Fruit fly (Drosophila melanogaster) whole organism, embryonic: ENCODE results near the gene mRpL48.

ENCODE experiments used
- Aef1 ChIP-seq: fragments of 200-800 bp; sonication (Bioruptor generic); IDR thresholded peaks from 3 replicates; pipeline ENCODE4 v1.3.6; 2022; ENCODE audit warnings: missing biosample characterization, missing genetic modification characterization
- CG10274 ChIP-seq: fragments of 200-800 bp; sonication (Bioruptor generic); optimal IDR thresholded peaks from 3 replicates; lab custom pipeline; 2017; ENCODE audit warnings: missing biosample characterization, mild to moderate bottlenecking, missing genetic modification characterization
- CG10979 ChIP-seq: fragments of 200-800 bp; sonication (Bioruptor generic); optimal IDR thresholded peaks from 2 replicates; lab custom pipeline; 2018; ENCODE audit warnings: missing biosample characterization, mild to moderate bottlenecking, missing genetic modification characterization, moderate library complexity
- CG11723 ChIP-seq: fragments of 200-800 bp; sonication (Bioruptor generic); optimal IDR thresholded peaks from 2 replicates; lab custom pipeline; 2017; ENCODE audit warnings: missing biosample characterization, mild to moderate bottlenecking, missing genetic modification characterization
- CG12299 ChIP-seq: fragments of 200-800 bp; sonication (Bioruptor generic); optimal IDR thresholded peaks from 2 replicates; lab custom pipeline; 2018; ENCODE audit warnings: missing biosample characterization, mild to moderate bottlenecking, missing genetic modification characterization
- CG16815 ChIP-seq: fragments of 200-800 bp; sonication (Bioruptor generic); optimal IDR thresholded peaks from 3 replicates; lab custom pipeline; 2017; ENCODE audit warnings: missing biosample characterization, mild to moderate bottlenecking, missing genetic modification characterization
- CG17186 ChIP-seq: fragments of 200-800 bp; sonication (Bioruptor generic); optimal IDR thresholded peaks from 3 replicates; lab custom pipeline; 2017; ENCODE audit warnings: missing biosample characterization, missing genetic modification reagents, missing genetic modification characterization
- CG1792 ChIP-seq: fragments of 200-800 bp; sonication (Bioruptor generic); optimal IDR thresholded peaks from 2 replicates; lab custom pipeline; 2016; ENCODE audit warnings: missing biosample characterization, missing genetic modification characterization
- CG18619 ChIP-seq: fragments of 200-800 bp; sonication (Bioruptor generic); optimal IDR thresholded peaks from 3 replicates; lab custom pipeline; 2017; ENCODE audit warnings: missing biosample characterization, mild to moderate bottlenecking, missing genetic modification characterization
- CG2116 ChIP-seq: fragments of 200-800 bp; sonication (Bioruptor generic); optimal IDR thresholded peaks from 3 replicates; lab custom pipeline; 2018; ENCODE audit warnings: missing biosample characterization, mild to moderate bottlenecking, missing genetic modification characterization
- CG31224 ChIP-seq: fragments of 200-800 bp; sonication (Bioruptor generic); IDR thresholded peaks from 2 replicates; pipeline ENCODE4 v1.3.6; 2022; ENCODE audit warnings: missing biosample characterization, missing genetic modification characterization
- CG3726 ChIP-seq: fragments of 200-800 bp; sonication (Bioruptor generic); IDR thresholded peaks from 3 replicates; pipeline ENCODE4, ENCODE4 v1.3.6; 2022; ENCODE audit warnings: missing biosample characterization, missing genetic modification characterization
- CG5953 ChIP-seq: fragments of 200-800 bp; sonication (Bioruptor generic); IDR thresholded peaks from 2 replicates; pipeline ENCODE4 v1.3.6; 2022; ENCODE audit warnings: missing biosample characterization, missing genetic modification characterization
- CG6175 ChIP-seq: fragments of 200-800 bp; sonication (Bioruptor generic); IDR thresholded peaks from 3 replicates; pipeline ENCODE4 v1.3.6; 2022; ENCODE audit warnings: missing biosample characterization, missing genetic modification characterization
- CG6654 ChIP-seq: fragments of 200-800 bp; sonication (Bioruptor generic); optimal IDR thresholded peaks from 2 replicates; lab custom pipeline; 2017; ENCODE audit warnings: missing biosample characterization, mild to moderate bottlenecking, missing genetic modification characterization
- CG6791 ChIP-seq: fragments of 200-800 bp; sonication (Bioruptor generic); IDR thresholded peaks from 3 replicates; pipeline ENCODE4 v1.3.6; 2022; ENCODE audit warnings: missing biosample characterization, missing genetic modification characterization; ENCODE audit not compliant: partially characterized antibody
- CG6854 ChIP-seq: fragments of 200-800 bp; sonication (Bioruptor generic); optimal IDR thresholded peaks from 3 replicates; lab custom pipeline; 2017; ENCODE audit warnings: missing biosample characterization, mild to moderate bottlenecking, missing genetic modification characterization
- CG8924 ChIP-seq: fragments of 200-800 bp; optimal IDR thresholded peaks from 3 replicates; lab custom pipeline; 2019; ENCODE audit warnings: missing biosample characterization, mild to moderate bottlenecking, missing genetic modification characterization, moderate library complexity
- Deaf1 ChIP-seq: fragments of 200-800 bp; optimal IDR thresholded peaks from 3 replicates; lab custom pipeline; 2019; ENCODE audit warnings: missing biosample characterization, mild to moderate bottlenecking, missing genetic modification characterization, moderate library complexity
- Dll ChIP-seq: fragments of 200-800 bp; sonication (Bioruptor generic); IDR thresholded peaks from 4 replicates; pipeline ENCODE4 v1.3.6; 2022; ENCODE audit warnings: missing biosample characterization, missing genetic modification characterization; ENCODE audit not compliant: partially characterized antibody
- Eip74EF ChIP-seq, 2 experiments: fragments of 200-800 bp in 1 of 2; fragments of >200 bp in 1 of 2; sonication (Bioruptor generic) in 1 of 2; optimal IDR thresholded peaks; 2 replicates each; lab custom pipeline; 2017 to 2019; ENCODE audit warnings: missing biosample characterization in 2 of 2, missing genetic modification characterization in 2 of 2, mild to moderate bottlenecking in 1 of 2, moderate library complexity in 1 of 2
- Fer3 ChIP-seq: fragments of 200-800 bp; sonication (Bioruptor generic); optimal IDR thresholded peaks from 2 replicates; lab custom pipeline; 2018; ENCODE audit warnings: missing biosample characterization, mild to moderate bottlenecking, missing genetic modification characterization, moderate library complexity
- Optix ChIP-seq: fragments of 200-800 bp; sonication (Bioruptor generic); IDR thresholded peaks from 3 replicates; pipeline ENCODE4 v1.3.6; 2022; ENCODE audit warnings: missing biosample characterization, missing genetic modification characterization
- PHDP ChIP-seq: fragments of 200-800 bp; sonication (Bioruptor generic); optimal IDR thresholded peaks from 3 replicates; lab custom pipeline; 2018; ENCODE audit warnings: missing biosample characterization, mild to moderate bottlenecking, missing genetic modification characterization, moderate library complexity
- Scr ChIP-seq: fragments of 200-800 bp; sonication (Bioruptor generic); IDR thresholded peaks from 2 replicates; pipeline ENCODE4 v1.3.6; 2022; ENCODE audit warnings: missing biosample characterization, missing genetic modification characterization; ENCODE audit not compliant: partially characterized antibody
- Sox100B ChIP-seq: fragments of 200-800 bp; sonication (Bioruptor generic); optimal IDR thresholded peaks from 3 replicates; lab custom pipeline; 2018; ENCODE audit warnings: missing biosample characterization, mild to moderate bottlenecking, missing genetic modification characterization
- Sox102F ChIP-seq: fragments of 200-800 bp; sonication (Bioruptor generic); optimal IDR thresholded peaks from 2 replicates; lab custom pipeline; 2018; ENCODE audit warnings: missing biosample characterization, mild to moderate bottlenecking, missing genetic modification characterization, moderate library complexity
- bbx ChIP-seq: fragments of 200-800 bp; sonication (Bioruptor generic); IDR thresholded peaks from 2 replicates; pipeline ENCODE4 v1.3.6; 2022; ENCODE audit warnings: missing biosample characterization, missing genetic modification characterization; ENCODE audit not compliant: partially characterized antibody
- bigmax ChIP-seq: fragments of 200-800 bp; sonication (Bioruptor generic); optimal IDR thresholded peaks from 2 replicates; lab custom pipeline; 2018; ENCODE audit warnings: missing biosample characterization, mild to moderate bottlenecking, missing genetic modification characterization
- bowl ChIP-seq: fragments of 200-800 bp; sonication (Bioruptor generic); IDR thresholded peaks from 2 replicates; pipeline ENCODE4 v1.3.6; 2022; ENCODE audit warnings: missing biosample characterization, missing genetic modification characterization
- cas ChIP-seq: fragments of 200-800 bp; sonication (Bioruptor generic); IDR thresholded peaks from 2 replicates; pipeline ENCODE4 v1.3.6; 2022; ENCODE audit warnings: missing biosample characterization, missing genetic modification characterization
- chm ChIP-seq: fragments of 200-800 bp; sonication (Bioruptor generic); IDR thresholded peaks from 2 replicates; pipeline ENCODE4 v1.3.6; 2022; ENCODE audit warnings: missing biosample characterization, missing genetic modification characterization
- ems ChIP-seq: fragments of 200-800 bp; sonication (Bioruptor generic); optimal IDR thresholded peaks from 3 replicates; lab custom pipeline; 2016; ENCODE audit warnings: missing biosample characterization, missing genetic modification characterization
- gem ChIP-seq: fragments of 200-800 bp; sonication (Bioruptor generic); optimal IDR thresholded peaks from 2 replicates; lab custom pipeline; 2019; ENCODE audit warnings: missing biosample characterization, mild to moderate bottlenecking, missing genetic modification characterization, moderate library complexity
- her ChIP-seq: fragments of 200-800 bp; sonication (Bioruptor generic); optimal IDR thresholded peaks from 2 replicates; lab custom pipeline; 2016; ENCODE audit warnings: missing biosample characterization, missing genetic modification characterization
- insv ChIP-seq, 2 experiments: fragments of 200-800 bp; sonication (Bioruptor generic); optimal IDR thresholded peaks; 3 replicates each; lab custom pipeline; 2016 to 2018; ENCODE audit warnings: missing biosample characterization in 2 of 2, missing genetic modification characterization in 2 of 2
- ken ChIP-seq: fragments of 200-800 bp; sonication (Bioruptor generic); IDR thresholded peaks from 3 replicates; pipeline ENCODE4 v1.3.6; 2022; ENCODE audit warnings: missing biosample characterization, missing genetic modification characterization
- lbe ChIP-seq: fragments of 200-800 bp; sonication (Bioruptor generic); optimal IDR thresholded peaks from 2 replicates; lab custom pipeline; 2016; ENCODE audit warnings: missing biosample characterization, mild to moderate bottlenecking, missing genetic modification characterization
- lilli ChIP-seq: fragments of 200-800 bp; sonication (Bioruptor generic); optimal IDR thresholded peaks from 3 replicates; lab custom pipeline; 2016; ENCODE audit warnings: missing biosample characterization, missing genetic modification characterization
- lov ChIP-seq, 2 experiments: fragments of 200-800 bp in 1 of 2; fragments of >200 bp in 1 of 2; sonication (Bioruptor generic) in 1 of 2; IDR thresholded peaks in 1 of 2; optimal IDR thresholded peaks in 1 of 2; 2 replicates in 1 of 2; 3 replicates in 1 of 2; pipeline versions ENCODE4 v1.3.6 to Lab custom; 2017 to 2022; ENCODE audit warnings: missing biosample characterization in 1 of 2, missing genetic modification characterization in 1 of 2
- nom ChIP-seq: fragments of 200-800 bp; sonication (Bioruptor generic); optimal IDR thresholded peaks from 2 replicates; lab custom pipeline; 2017; ENCODE audit warnings: missing biosample characterization, missing genetic modification characterization, mild to moderate bottlenecking, moderate library complexity, missing genetic modification reagents
- onecut ChIP-seq: fragments of 200-800 bp; sonication (Bioruptor generic); IDR thresholded peaks from 2 replicates; pipeline ENCODE4 v1.3.6; 2022; ENCODE audit warnings: missing biosample characterization, missing genetic modification characterization
- org-1 ChIP-seq: fragments of 200-800 bp; sonication (Bioruptor generic); optimal IDR thresholded peaks from 2 replicates; lab custom pipeline; 2017; ENCODE audit warnings: missing biosample characterization, missing genetic modification characterization
- pros ChIP-seq: fragments of 200-800 bp; sonication (Bioruptor generic); optimal IDR thresholded peaks from 3 replicates; lab custom pipeline; 2019; ENCODE audit warnings: missing biosample characterization, mild to moderate bottlenecking, missing genetic modification characterization, moderate library complexity
- salm ChIP-seq: fragments of 200-800 bp; sonication (Bioruptor generic); optimal IDR thresholded peaks from 2 replicates; lab custom pipeline; 2018; ENCODE audit warnings: missing biosample characterization, mild to moderate bottlenecking, missing genetic modification characterization
- schlank ChIP-seq: fragments of 200-800 bp; sonication (Bioruptor generic); optimal IDR thresholded peaks from 2 replicates; lab custom pipeline; 2018; ENCODE audit warnings: missing biosample characterization, mild to moderate bottlenecking, missing genetic modification characterization
- sens-2 ChIP-seq: fragments of 200-800 bp; sonication (Bioruptor generic); IDR thresholded peaks from 2 replicates; pipeline ENCODE4 v1.3.6; 2022; ENCODE audit warnings: missing biosample characterization, missing genetic modification characterization
- sna ChIP-seq: fragments of 200-800 bp; sonication (Bioruptor generic); IDR thresholded peaks from 2 replicates; pipeline ENCODE4 v1.3.6; 2022; ENCODE audit warnings: missing biosample characterization, missing genetic modification characterization; ENCODE audit not compliant: partially characterized antibody
- sug ChIP-seq: fragments of 200-800 bp; optimal IDR thresholded peaks from 2 replicates; lab custom pipeline; 2019; ENCODE audit warnings: missing biosample characterization, mild to moderate bottlenecking, missing genetic modification characterization, moderate library complexity
- trem ChIP-seq: fragments of 200-800 bp; optimal IDR thresholded peaks from 3 replicates; lab custom pipeline; 2019; ENCODE audit warnings: missing biosample characterization, mild to moderate bottlenecking, missing genetic modification characterization, moderate library complexity
- tup ChIP-seq: fragments of 200-800 bp; sonication (Bioruptor generic); optimal IDR thresholded peaks from 2 replicates; lab custom pipeline; 2016; ENCODE audit warnings: missing biosample characterization, mild to moderate bottlenecking, missing genetic modification characterization, moderate library complexity

Gene mRpL48

DNA sequence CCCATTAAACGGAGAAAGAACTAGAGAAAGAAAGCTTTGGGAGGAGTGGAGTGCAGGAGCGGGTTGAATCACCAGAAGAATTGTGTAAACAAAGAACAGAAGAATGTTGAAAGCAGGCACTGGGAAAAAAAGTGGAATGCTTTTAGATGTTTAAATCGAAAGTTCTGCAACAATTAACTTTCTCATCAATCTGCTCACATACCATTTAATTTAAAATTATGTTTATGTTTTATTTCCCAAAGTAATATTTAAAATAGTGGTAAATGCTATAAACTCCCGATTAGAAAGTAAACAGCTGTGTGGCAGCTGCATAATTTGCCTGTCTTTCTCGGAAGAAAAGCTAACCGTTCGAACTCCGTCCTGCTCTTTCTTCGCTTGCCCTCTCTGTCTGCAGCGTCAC lies 27.8 kb downstream of the mRpL48 start (continued):
- TF ChIP-seq nom (GFP tag; lab: Kevin White, UChicago) (no peak), Deaf1 (tag; lab: Kevin White, UChicago) (no peak), sug (tag; lab: Kevin White, UChicago) (no peak), pros (GFP tag; lab: Kevin White, UChicago) (no peak), onecut (GFP tag; lab: Robert Waterston, UW) (no peak), Optix (GFP tag; lab: Robert Waterston, UW) (no peak), gem (tag; lab: Kevin White, UChicago) (peak; percentile 54), CG3726 (GFP tag; lab: Robert Waterston, UW) (no peak), CG11723 (GFP tag; lab: Kevin White, UChicago) (no peak), Sox100B (no peak), sens-2 (no peak), bigmax (GFP tag; lab: Kevin White, UChicago) (no peak), insv (GFP tag; optimal IDR thresholded peaks at IDR 0.05; lab: Kevin White, UChicago) (no peak), PHDP (tag; lab: Kevin White, UChicago) (peak; percentile 14), ken (GFP tag; lab: Robert Waterston, UW) (no peak), CG16815 (GFP tag; lab: Kevin White, UChicago) (no peak), lilli (GFP tag; lab: Kevin White, UChicago) (no peak), her (GFP tag; lab: Kevin White, UChicago) (no peak), CG6175 (GFP tag; lab: Robert Waterston, UW) (no peak), CG6791 (GFP tag; lab: Robert Waterston, UW) (no peak), schlank (tag; lab: Kevin White, UChicago) (no peak), lov (optimal IDR thresholded peaks at IDR 0.05; lab: Kevin White, UChicago) (no peak), lov (GFP tag; IDR thresholded peaks at IDR 0.05; lab: Robert Waterston, UW) (no peak), CG31224 (GFP tag; lab: Robert Waterston, UW) (no peak), CG12299 (tag; lab: Kevin White, UChicago) (no peak), CG17186 (GFP tag; lab: Kevin White, UChicago) (no peak), Dll (GFP tag; lab: Robert Waterston, UW) (no peak), bowl (GFP tag; lab: Robert Waterston, UW) (no peak), salm (tag; lab: Kevin White, UChicago) (no peak), CG18619 (GFP tag; lab: Kevin White, UChicago) (no peak), Sox102F (GFP tag; lab: Kevin White, UChicago) (peak; percentile 52), Aef1 (GFP tag; lab: Robert Waterston, UW) (no peak), ems (GFP tag; lab: Kevin White, UChicago) (no peak), CG2116 (GFP tag; lab: Kevin White, UChicago) (no peak), lbe (GFP tag; lab: Kevin White, UChicago) (no peak), chm (no peak), CG1792 (no peak), CG10979 (peak; percentile 70), CG8924 (tag; lab: Kevin White, UChicago) (peak; percentile 15), sna (GFP tag; lab: Robert Waterston, UW) (no peak), Scr (GFP tag; lab: Robert Waterston, UW) (no peak), CG10274 (GFP tag; lab: Kevin White, UChicago) (no peak), CG6854 (no peak), CG6654 (GFP tag; lab: Kevin White, UChicago) (no peak), Fer3 (tag; lab: Kevin White, UChicago) (no peak), Eip74EF (GFP tag; optimal IDR thresholded peaks at IDR 0.05; lab: Kevin White, UChicago) (no peak), cas (GFP tag; lab: Robert Waterston, UW) (no peak), org-1 (peak; percentile 12), tup (GFP tag; lab: Kevin White, UChicago) (no peak), CG5953 (GFP tag; lab: Robert Waterston, UW) (no peak), trem (tag; lab: Kevin White, UChicago) (no peak), bbx (GFP tag; lab: Robert Waterston, UW) (no peak)
